Worm (Caenorhabditis elegans) whole organism, L4/young adult: ENCODE results near the gene F42A9.6.

ENCODE experiments used
- W03F9.2 ChIP-seq: fragments of 150-350 bp; optimal IDR thresholded peaks from 2 replicates; lab custom pipeline; 2014; ENCODE audit warnings: missing biosample characterization, missing genetic modification characterization
- dao-5 ChIP-seq: sonication (generic microtip); optimal IDR thresholded peaks from 2 replicates; lab custom pipeline; 2016; ENCODE audit warnings: missing genotype, missing genetic modification characterization, moderate library complexity, missing compliant biosample characterization
- him-1 ChIP-seq: sonication (generic microtip); optimal IDR thresholded peaks from 2 replicates; lab custom pipeline; 2016; ENCODE audit warnings: missing genotype, missing genetic modification reagents, missing genetic modification characterization, missing compliant biosample characterization

Gene F42A9.6

DNA sequence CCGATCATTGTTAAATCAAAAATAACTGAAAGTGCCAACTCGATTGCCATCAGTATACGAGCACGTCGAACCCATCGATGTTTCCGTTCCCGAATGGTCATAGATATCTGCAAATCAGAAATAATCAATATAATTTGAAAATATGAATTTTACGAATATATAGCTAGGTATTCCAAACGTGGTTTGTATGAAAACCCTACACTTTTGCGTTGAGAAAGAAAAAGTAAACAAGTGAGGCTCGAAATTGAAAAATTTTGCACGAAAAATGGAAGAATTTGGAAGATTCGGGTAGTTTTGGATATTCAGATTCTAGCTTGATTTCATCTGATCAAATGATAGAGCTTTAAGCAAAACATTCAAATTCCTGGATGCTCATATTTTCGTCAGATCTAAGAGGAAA lies 29.7 kb downstream of the F42A9.6 start, which contains the start of gene F42A9.9:
Gene F42A9.9 (minus strand): TSS at position 101 of the 400 bp plus-strand sequence.
- TF ChIP-seq W03F9.2 (tag; lab: Kevin White, UChicago) (no peak), him-1 (tag; lab: Kevin White, UChicago) (no peak), dao-5 (tag; lab: Kevin White, UChicago) (no peak)

DNA sequence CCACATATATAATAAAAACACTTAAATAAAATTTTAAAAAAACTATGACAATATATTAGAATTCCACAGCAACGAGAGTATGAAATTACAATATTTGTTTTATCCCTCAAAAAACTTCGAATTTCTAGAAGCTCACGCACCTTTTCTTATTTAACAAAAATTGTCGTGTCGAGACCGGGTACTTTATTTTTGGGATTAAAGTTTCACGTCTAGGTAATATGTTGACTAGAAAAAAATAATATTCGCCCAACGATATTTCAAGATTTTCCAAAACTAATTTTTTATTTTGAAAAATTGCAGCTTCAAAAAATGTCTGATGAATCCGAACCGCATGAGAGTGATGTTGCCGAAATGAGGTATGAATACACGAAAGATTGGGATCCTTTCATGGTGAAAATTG lies 35.4 kb downstream of the F42A9.6 start, which contains the start of gene C49C8.3:
Gene C49C8.3 (plus strand): TSS at position 301 of the 400 bp plus-strand sequence.
- TF ChIP-seq W03F9.2 (tag; lab: Kevin White, UChicago), result no peak
- no peak for TF ChIP-seq him-1 (tag; lab: Kevin White, UChicago)
- no peak for TF ChIP-seq dao-5 (tag; lab: Kevin White, UChicago)

DNA sequence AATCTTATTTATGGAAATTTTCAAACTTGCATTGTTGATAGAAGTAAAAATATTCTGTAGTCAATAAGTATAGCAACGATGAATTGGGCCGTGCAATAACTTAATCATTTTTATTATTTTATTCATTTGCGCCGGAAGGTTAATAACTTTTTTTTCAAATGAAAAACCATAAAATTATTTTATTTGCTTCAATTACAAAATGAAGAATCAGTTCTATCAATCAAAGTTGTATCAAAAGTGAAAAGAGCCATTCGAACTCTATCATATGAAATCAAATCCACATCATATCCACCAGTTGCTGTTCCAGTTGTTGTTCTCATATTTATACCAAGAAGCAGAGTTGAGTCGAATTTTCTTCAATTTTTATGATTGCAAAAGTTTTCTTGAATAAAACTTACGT lies 39.5 kb downstream of the F42A9.6 start, which contains the start of gene cyp-33E1:
Gene cyp-33E1 (minus strand): TSS at position 101 of the 400 bp plus-strand sequence.
- no peak for TF ChIP-seq dao-5 (tag; lab: Kevin White, UChicago)
- no peak for TF ChIP-seq W03F9.2 (tag; lab: Kevin White, UChicago)
- TF ChIP-seq him-1 (tag; lab: Kevin White, UChicago), result no peak

DNA sequence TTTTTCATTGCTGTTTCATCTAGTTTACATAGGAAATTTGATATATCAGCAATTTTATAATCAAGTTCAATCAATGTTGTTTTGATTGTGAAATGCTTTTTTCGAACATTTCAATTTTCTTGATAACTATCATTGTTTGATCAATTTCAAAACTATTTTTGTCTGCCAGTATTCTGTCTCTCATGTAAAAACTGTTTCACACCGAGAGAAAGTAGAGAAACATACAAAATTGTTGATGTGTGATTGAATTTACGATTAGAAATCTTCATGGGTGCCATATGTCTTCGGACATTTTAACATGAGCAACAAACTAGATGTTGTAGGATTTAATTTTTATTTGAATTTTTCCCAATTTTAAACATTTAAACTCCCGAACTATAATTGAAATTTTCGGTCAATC lies 41.7 kb downstream of the F42A9.6 start, which contains the start of gene C49C8.2:
Gene C49C8.2 (plus strand): TSS at position 393 of the 400 bp plus-strand sequence.
- TF ChIP-seq dao-5 (tag; lab: Kevin White, UChicago), result no peak
- TF ChIP-seq W03F9.2 (tag; lab: Kevin White, UChicago), result no peak
- TF ChIP-seq him-1 (tag; lab: Kevin White, UChicago), result no peak

DNA sequence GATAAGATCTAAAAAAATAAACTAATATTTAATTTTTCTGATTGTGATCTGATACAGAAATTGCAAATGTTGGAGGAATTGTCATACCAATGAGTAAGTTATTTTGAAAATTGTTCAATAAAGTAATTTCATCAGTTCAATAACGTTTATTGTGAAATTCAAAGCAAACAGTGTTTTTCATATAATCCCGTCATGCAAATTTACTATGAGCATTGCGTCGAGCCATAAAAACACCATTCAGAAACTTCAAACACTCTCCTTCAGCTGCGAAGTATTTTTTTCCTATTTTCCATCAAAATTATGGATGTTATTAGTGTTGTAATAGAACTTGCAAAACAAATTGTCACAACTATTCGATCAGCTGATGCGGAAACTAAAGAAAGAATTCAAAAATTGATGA lies 42.8 kb downstream of the F42A9.6 start, which contains the start of gene C49C8.8:
Gene C49C8.8 (plus strand): TSS at position 301 of the 400 bp plus-strand sequence.
- TF ChIP-seq him-1 (tag; lab: Kevin White, UChicago) (no peak), W03F9.2 (tag; lab: Kevin White, UChicago) (no peak)

DNA sequence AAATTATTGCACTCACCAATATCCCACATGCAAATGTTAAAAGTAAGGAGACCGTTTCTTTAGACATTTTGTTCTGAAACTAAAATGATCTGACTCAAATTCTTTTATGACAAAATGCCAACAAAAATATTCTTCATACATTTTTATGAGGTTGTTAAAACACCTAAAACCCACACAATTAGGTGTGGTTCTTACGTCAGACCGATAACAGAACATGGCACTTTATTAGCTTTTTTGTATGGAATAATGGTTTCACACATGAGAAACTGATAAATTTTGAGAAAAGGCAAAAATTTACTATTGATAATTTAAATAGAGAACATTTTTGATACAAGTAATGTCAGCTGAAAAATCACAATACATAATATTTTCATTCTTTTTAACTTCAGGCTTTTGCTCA lies 44.6 kb downstream of the F42A9.6 start, which contains the start of gene C49C8.5:
Gene C49C8.5 (minus strand): TSS at position 73 of the 400 bp plus-strand sequence.
- TF ChIP-seq dao-5 (tag; lab: Kevin White, UChicago) (no peak), W03F9.2 (tag; lab: Kevin White, UChicago) (no peak), him-1 (tag; lab: Kevin White, UChicago) (no peak)

DNA sequence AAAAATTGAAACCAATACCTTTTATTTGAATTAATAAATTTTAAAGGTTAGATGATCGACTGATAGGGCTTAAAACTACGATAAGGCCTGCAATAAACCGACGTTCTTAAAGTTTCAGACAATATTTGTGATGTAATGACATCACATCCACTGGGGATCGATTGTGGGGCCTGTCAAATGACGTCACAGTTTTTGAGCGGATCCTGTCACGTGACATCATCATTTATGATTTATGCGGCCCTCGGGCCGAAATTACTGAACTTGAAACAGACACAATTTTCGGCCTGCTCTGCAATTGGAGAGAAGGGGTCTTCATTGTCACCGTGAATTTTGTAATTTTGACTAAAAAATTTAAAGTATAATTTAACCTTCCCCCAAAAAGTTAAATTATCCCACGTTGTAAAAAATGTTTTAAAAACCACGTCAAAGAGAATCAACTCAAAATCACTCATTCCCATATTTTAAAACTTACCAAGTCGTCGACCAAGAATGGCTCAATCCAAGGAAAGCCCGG lies 45.1 kb downstream of the F42A9.6 start, which contains the start of gene C49C8.1:
Gene C49C8.1 (plus strand): TSS at position 464 of the 514 bp plus-strand sequence.
- TF ChIP-seq dao-5 (tag; lab: Kevin White, UChicago), result no peak
- TF ChIP-seq him-1 (tag; lab: Kevin White, UChicago), result no peak
- TF ChIP-seq W03F9.2 (tag; lab: Kevin White, UChicago), result no peak

DNA sequence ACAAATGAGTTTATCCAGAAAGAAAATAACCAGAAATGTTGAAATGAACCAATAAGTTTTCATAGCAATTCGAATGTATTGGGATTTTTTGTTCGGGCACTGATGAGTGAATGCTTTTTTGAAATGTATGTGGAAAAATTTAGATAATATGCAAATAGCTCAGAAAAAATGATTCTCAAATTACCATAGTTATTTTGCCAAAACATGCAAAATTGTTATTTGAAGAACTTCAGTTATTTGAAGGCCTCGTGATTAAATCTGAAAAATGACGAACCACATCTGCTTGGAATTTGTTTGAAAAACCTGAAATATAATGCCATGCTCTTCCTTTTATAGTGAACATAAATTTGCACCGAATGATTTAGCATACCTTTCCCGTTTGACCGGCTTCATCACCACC lies 49.1 kb downstream of the F42A9.6 start, which contains the start of gene C49C8.6:
Gene C49C8.6 (minus strand): TSS at position 101 of the 400 bp plus-strand sequence.
- TF ChIP-seq him-1 (tag; lab: Kevin White, UChicago) (no peak), dao-5 (tag; lab: Kevin White, UChicago) (no peak), W03F9.2 (tag; lab: Kevin White, UChicago) (no peak)
